Fruit fly (Drosophila melanogaster) whole organism, embryonic: Measurements from ENCODE around the gene ps.

Experiments
- Awh ChIP-seq: fragments of 200-800 bp; sonication (Bioruptor generic); IDR thresholded peaks from 2 replicates; pipeline ENCODE4, ENCODE4 v1.3.6; 2022; ENCODE audit warnings: missing biosample characterization, missing genetic modification characterization
- CG10209 ChIP-seq: fragments of 200-800 bp; sonication (Bioruptor generic); optimal IDR thresholded peaks from 3 replicates; lab custom pipeline; 2017; ENCODE audit warnings: missing biosample characterization, mild to moderate bottlenecking, missing genetic modification characterization, missing genetic modification reagents
- CG11093 ChIP-seq: fragments of 200-800 bp; sonication (Bioruptor generic); IDR thresholded peaks from 3 replicates; pipeline ENCODE4 v1.3.6; 2022; ENCODE audit warnings: missing biosample characterization, missing genetic modification characterization
- CG11247 ChIP-seq: fragments of 200-800 bp; sonication (Bioruptor generic); IDR thresholded peaks from 2 replicates; pipeline ENCODE4 v1.3.6; 2022; ENCODE audit warnings: missing biosample characterization, missing genetic modification characterization
- CG11398 ChIP-seq: fragments of 200-800 bp; sonication (Bioruptor generic); optimal IDR thresholded peaks from 2 replicates; lab custom pipeline; 2016; ENCODE audit warnings: missing biosample characterization, missing genetic modification characterization
- CG11723 ChIP-seq: fragments of 200-800 bp; sonication (Bioruptor generic); optimal IDR thresholded peaks from 2 replicates; lab custom pipeline; 2017; ENCODE audit warnings: missing biosample characterization, mild to moderate bottlenecking, missing genetic modification characterization
- CG12391 ChIP-seq: fragments of 200-800 bp; sonication (Bioruptor generic); optimal IDR thresholded peaks from 3 replicates; lab custom pipeline; 2018; ENCODE audit warnings: missing biosample characterization, mild to moderate bottlenecking, missing genetic modification characterization, moderate library complexity
- CG17186 ChIP-seq: fragments of 200-800 bp; sonication (Bioruptor generic); optimal IDR thresholded peaks from 3 replicates; lab custom pipeline; 2017; ENCODE audit warnings: missing biosample characterization, missing genetic modification reagents, missing genetic modification characterization
- CG17568 ChIP-seq: fragments of 200-800 bp; sonication (Bioruptor generic); optimal IDR thresholded peaks from 2 replicates; lab custom pipeline; 2018; ENCODE audit warnings: missing biosample characterization, mild to moderate bottlenecking, missing genetic modification characterization, moderate library complexity
- CG17912 ChIP-seq: fragments of 200-800 bp; sonication (Bioruptor generic); optimal IDR thresholded peaks from 2 replicates; lab custom pipeline; 2018; ENCODE audit warnings: missing biosample characterization, mild to moderate bottlenecking, missing genetic modification characterization
- CG18599 ChIP-seq: fragments of 200-800 bp; sonication (Bioruptor generic); optimal IDR thresholded peaks from 3 replicates; lab custom pipeline; 2017; ENCODE audit warnings: missing biosample characterization, missing genetic modification characterization, mild to moderate bottlenecking, moderate library complexity, missing genetic modification reagents
- CG3847 ChIP-seq: fragments of 200-800 bp; sonication (Bioruptor generic); IDR thresholded peaks from 2 replicates; pipeline ENCODE4 v1.3.6; 2022; ENCODE audit warnings: missing biosample characterization, missing genetic modification characterization
- CG4854 ChIP-seq: fragments of 200-800 bp; sonication (Bioruptor generic); optimal IDR thresholded peaks from 2 replicates; lab custom pipeline; 2016; ENCODE audit warnings: missing biosample characterization, missing genetic modification characterization, inconsistent platforms
- CG5180 ChIP-seq: fragments of 200-800 bp; sonication (Bioruptor generic); optimal IDR thresholded peaks from 3 replicates; lab custom pipeline; 2017; ENCODE audit warnings: missing biosample characterization, missing genetic modification characterization, mild to moderate bottlenecking, moderate library complexity, missing genetic modification reagents
- CG6254 ChIP-seq: fragments of 200-800 bp; sonication (Bioruptor generic); optimal IDR thresholded peaks from 3 replicates; lab custom pipeline; 2017; ENCODE audit warnings: mild to moderate bottlenecking, missing biosample characterization, missing genetic modification reagents, missing genetic modification characterization
- CG8089 ChIP-seq: fragments of 200-800 bp; sonication (Bioruptor generic); optimal IDR thresholded peaks from 3 replicates; lab custom pipeline; 2016; ENCODE audit warnings: missing biosample characterization, missing genetic modification characterization
- CG8359 ChIP-seq: fragments of 200-800 bp; sonication (Bioruptor generic); optimal IDR thresholded peaks from 2 replicates; lab custom pipeline; 2017; ENCODE audit warnings: missing biosample characterization, mild to moderate bottlenecking, missing genetic modification characterization, borderline replicate concordance
- HLH54F ChIP-seq: fragments of 200-800 bp; sonication (Bioruptor generic); optimal IDR thresholded peaks from 3 replicates; lab custom pipeline; 2016; ENCODE audit warnings: missing biosample characterization, missing genetic modification characterization
- Myb ChIP-seq: fragments of 200-800 bp; sonication (Bioruptor generic); optimal IDR thresholded peaks from 2 replicates; lab custom pipeline; 2016; ENCODE audit warnings: missing biosample characterization, missing genetic modification characterization
- NFAT ChIP-seq: fragments of 200-800 bp; sonication (Bioruptor generic); IDR thresholded peaks from 2 replicates; pipeline ENCODE4 v1.3.6; 2022; ENCODE audit warnings: missing biosample characterization, missing genetic modification characterization
- NK7.1 ChIP-seq: fragments of 200-800 bp; sonication (Bioruptor generic); optimal IDR thresholded peaks from 3 replicates; lab custom pipeline; 2016; ENCODE audit warnings: missing biosample characterization, missing genetic modification characterization
- Scr ChIP-seq: fragments of 200-800 bp; sonication (Bioruptor generic); IDR thresholded peaks from 2 replicates; pipeline ENCODE4 v1.3.6; 2022; ENCODE audit warnings: missing biosample characterization, missing genetic modification characterization; ENCODE audit not compliant: partially characterized antibody
- Sin3A ChIP-seq: fragments of >200 bp; optimal IDR thresholded peaks from 2 replicates; lab custom pipeline; 2018
- Trl ChIP-seq, 3 experiments: fragments of >200 bp in 2 of 3; fragments of 200-800 bp in 1 of 3; sonication (Bioruptor generic) in 1 of 3; optimal IDR thresholded peaks; 2 replicates in 1 of 3; 3 replicates in 2 of 3; lab custom pipeline; 2016 to 2017; ENCODE audit warnings: missing biosample characterization in 1 of 3, missing genetic modification characterization in 1 of 3
- Usf ChIP-seq: fragments of 200-800 bp; sonication (Bioruptor generic); optimal IDR thresholded peaks from 2 replicates; lab custom pipeline; 2017; ENCODE audit warnings: missing genotype, missing biosample characterization, missing genetic modification characterization
- ac ChIP-seq: fragments of 200-800 bp; sonication (Bioruptor generic); optimal IDR thresholded peaks from 3 replicates; lab custom pipeline; 2017; ENCODE audit warnings: missing biosample characterization, mild to moderate bottlenecking, missing genetic modification characterization
- ase ChIP-seq: fragments of 200-800 bp; sonication (Bioruptor generic); IDR thresholded peaks from 3 replicates; pipeline ENCODE4 v1.3.6; 2022; ENCODE audit warnings: missing biosample characterization, missing genetic modification characterization
- ash1 ChIP-seq: fragments of 200-800 bp; sonication (Bioruptor generic); optimal IDR thresholded peaks from 2 replicates; lab custom pipeline; 2018; ENCODE audit warnings: missing biosample characterization, mild to moderate bottlenecking, missing genetic modification characterization
- bigmax ChIP-seq: fragments of 200-800 bp; sonication (Bioruptor generic); optimal IDR thresholded peaks from 2 replicates; lab custom pipeline; 2018; ENCODE audit warnings: missing biosample characterization, mild to moderate bottlenecking, missing genetic modification characterization
- bowl ChIP-seq: fragments of 200-800 bp; sonication (Bioruptor generic); IDR thresholded peaks from 2 replicates; pipeline ENCODE4 v1.3.6; 2022; ENCODE audit warnings: missing biosample characterization, missing genetic modification characterization
- cad ChIP-seq: fragments of >200 bp; optimal IDR thresholded peaks from 2 replicates; lab custom pipeline; 2017; ENCODE audit warnings: missing biosample characterization, missing genetic modification characterization
- chif ChIP-seq, 2 experiments: fragments of 200-800 bp; sonication (Bioruptor generic); optimal IDR thresholded peaks; 3 replicates each; lab custom pipeline; 2016; ENCODE audit warnings: missing biosample characterization in 2 of 2, missing genetic modification characterization in 2 of 2
- chinmo ChIP-seq: fragments of 200-800 bp; sonication (Bioruptor generic); IDR thresholded peaks from 4 replicates; pipeline ENCODE4 v1.3.6; 2022; ENCODE audit warnings: missing biosample characterization, missing genetic modification characterization; ENCODE audit not compliant: partially characterized antibody
- crol ChIP-seq: fragments of 200-800 bp; sonication (Bioruptor generic); IDR thresholded peaks from 2 replicates; pipeline ENCODE4 v1.3.6; 2022; ENCODE audit warnings: missing biosample characterization, missing genetic modification characterization
- dmrt99B ChIP-seq: fragments of 200-800 bp; sonication (Bioruptor generic); optimal IDR thresholded peaks from 2 replicates; lab custom pipeline; 2018; ENCODE audit warnings: missing biosample characterization, mild to moderate bottlenecking, missing genetic modification characterization, moderate library complexity
- dysf ChIP-seq: fragments of 200-800 bp; sonication (Bioruptor generic); IDR thresholded peaks from 3 replicates; pipeline ENCODE4 v1.3.6; 2022; ENCODE audit warnings: missing biosample characterization, missing genetic modification characterization
- esg ChIP-seq: fragments of 200-800 bp; sonication (Bioruptor generic); conservative IDR thresholded peaks from 2 replicates; pipeline ENCODE4 v1.3.6; 2022; ENCODE audit warnings: missing biosample characterization, missing genetic modification characterization
- her ChIP-seq: fragments of 200-800 bp; sonication (Bioruptor generic); optimal IDR thresholded peaks from 2 replicates; lab custom pipeline; 2016; ENCODE audit warnings: missing biosample characterization, missing genetic modification characterization
- hkb ChIP-seq, 2 experiments: fragments of 200-800 bp in 1 of 2; fragments of >200 bp in 1 of 2; sonication (Bioruptor generic) in 1 of 2; IDR thresholded peaks in 1 of 2; optimal IDR thresholded peaks in 1 of 2; 2 replicates each; pipeline versions ENCODE4 v1.3.6 to Lab custom; 2017 to 2022; ENCODE audit warnings: missing biosample characterization in 1 of 2, missing genetic modification characterization in 1 of 2
- lola ChIP-seq, 3 experiments: fragments of >200 bp in 2 of 3; fragments of 200-800 bp in 1 of 3; sonication (Bioruptor generic) in 1 of 3; optimal IDR thresholded peaks; 2 replicates each; lab custom pipeline; 2017 to 2019; ENCODE audit warnings: missing biosample characterization in 3 of 3, missing genetic modification characterization in 3 of 3, mild to moderate bottlenecking in 1 of 3, moderate library complexity in 1 of 3
- mirr ChIP-seq: fragments of 200-800 bp; sonication (Bioruptor generic); optimal IDR thresholded peaks from 3 replicates; lab custom pipeline; 2018; ENCODE audit warnings: missing biosample characterization, mild to moderate bottlenecking, missing genetic modification characterization
- nau ChIP-seq: fragments of 200-800 bp; sonication (Bioruptor generic); optimal IDR thresholded peaks from 3 replicates; lab custom pipeline; 2017; ENCODE audit warnings: missing biosample characterization, mild to moderate bottlenecking, missing genetic modification characterization, missing genetic modification reagents
- oc ChIP-seq: fragments of 200-800 bp; sonication (Bioruptor generic); optimal IDR thresholded peaks from 2 replicates; lab custom pipeline; 2018; ENCODE audit warnings: missing biosample characterization, mild to moderate bottlenecking, missing genetic modification characterization, moderate library complexity
- rib ChIP-seq: fragments of 200-800 bp; sonication (Bioruptor generic); IDR thresholded peaks from 2 replicates; pipeline ENCODE4 v1.3.6; 2022; ENCODE audit warnings: missing biosample characterization, missing genetic modification characterization
- run ChIP-seq: fragments of 200-800 bp; sonication (Bioruptor generic); optimal IDR thresholded peaks from 3 replicates; lab custom pipeline; 2018; ENCODE audit warnings: missing biosample characterization, mild to moderate bottlenecking, missing genetic modification characterization
- sima ChIP-seq: fragments of 200-800 bp; sonication (Bioruptor generic); optimal IDR thresholded peaks from 2 replicates; lab custom pipeline; 2016; ENCODE audit warnings: missing biosample characterization, missing genetic modification characterization
- ssp ChIP-seq: fragments of 200-800 bp; sonication (Bioruptor generic); IDR thresholded peaks from 2 replicates; pipeline ENCODE4 v1.3.6; 2022; ENCODE audit warnings: missing biosample characterization, missing genetic modification characterization
- trem ChIP-seq: fragments of 200-800 bp; optimal IDR thresholded peaks from 3 replicates; lab custom pipeline; 2019; ENCODE audit warnings: missing biosample characterization, mild to moderate bottlenecking, missing genetic modification characterization, moderate library complexity
- zen2 ChIP-seq: fragments of 200-800 bp; sonication (Bioruptor generic); IDR thresholded peaks from 3 replicates; pipeline ENCODE4 v1.3.6; 2022; ENCODE audit warnings: missing biosample characterization, missing genetic modification characterization; ENCODE audit not compliant: partially characterized antibody

The ps gene

DNA sequence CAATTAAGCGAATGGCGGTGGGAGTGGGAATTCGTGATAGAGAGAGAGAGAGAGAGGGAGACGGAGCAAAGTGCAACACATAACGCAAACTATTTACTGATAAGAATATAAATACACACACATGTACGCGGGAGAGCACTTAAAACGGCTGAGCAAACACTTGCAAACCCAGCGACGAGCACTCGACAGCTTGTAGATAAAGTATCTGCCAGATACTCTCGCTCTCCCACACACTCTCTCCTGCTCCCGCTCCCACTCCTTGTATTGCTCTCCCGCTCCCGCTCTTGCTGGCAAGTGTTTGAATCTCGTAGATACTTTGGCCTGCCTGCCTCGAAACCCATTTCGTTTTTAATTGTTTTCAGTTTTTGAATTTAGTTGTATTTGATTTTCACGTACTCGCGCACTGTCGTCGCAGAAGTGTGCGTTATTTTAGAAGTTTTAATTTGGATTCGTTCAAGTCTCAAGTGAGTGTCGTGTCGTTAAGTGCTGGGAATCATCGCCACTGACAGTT, 10.5 kb downstream of the ps start (continued):
- TF ChIP-seq trem (tag; lab: Kevin White, UChicago) = no peak
- TF ChIP-seq NFAT (GFP tag; lab: Robert Waterston, UW) = no peak
- TF ChIP-seq run (tag; lab: Kevin White, UChicago) = no peak
- peak; percentile 24 for TF ChIP-seq CG8359 (GFP tag; lab: Kevin White, UChicago)
- TF ChIP-seq dmrt99B = peak; percentile 29
- no peak for TF ChIP-seq chif (GFP tag; optimal IDR thresholded peaks at IDR 0.05; lab: Kevin White, UChicago)
- TF ChIP-seq lola (GFP tag; optimal IDR thresholded peaks at IDR 0.05; lab: Kevin White, UChicago) = no peak
- no peak for TF ChIP-seq CG11398 (GFP tag; lab: Kevin White, UChicago)
- TF ChIP-seq crol = peak; percentile 71
- no peak for TF ChIP-seq CG11247
- TF ChIP-seq hkb (optimal IDR thresholded peaks at IDR 0.05; lab: Kevin White, UChicago) = no peak
- peak; percentile 62 for TF ChIP-seq hkb (GFP tag; IDR thresholded peaks at IDR 0.05; lab: Robert Waterston, UW)
- TF ChIP-seq CG4854 = no peak
- peak; percentile 43 for TF ChIP-seq CG11723 (GFP tag; lab: Kevin White, UChicago)
- TF ChIP-seq CG3847 (GFP tag; lab: Robert Waterston, UW) = no peak
- no peak for TF ChIP-seq dysf (GFP tag; lab: Robert Waterston, UW)
- no peak for TF ChIP-seq CG11093 (GFP tag; lab: Robert Waterston, UW)
- peak; percentile 4 for TF ChIP-seq CG8089
- peak; percentile 8 for TF ChIP-seq ac
- peak; percentile 75 for TF ChIP-seq nau (GFP tag; lab: Kevin White, UChicago)
- peak; percentile 47 for TF ChIP-seq zen2 (GFP tag; lab: Robert Waterston, UW)
- TF ChIP-seq CG10209 (GFP tag; lab: Kevin White, UChicago) = peak; percentile 14
- peak; percentile 2 for TF ChIP-seq cad (GFP tag; lab: Kevin White, UChicago)
- TF ChIP-seq Myb (GFP tag; lab: Kevin White, UChicago) = no peak
- peak; percentile 98 for TF ChIP-seq chinmo (GFP tag; lab: Robert Waterston, UW)
- TF ChIP-seq mirr (GFP tag; lab: Kevin White, UChicago) = peak; percentile 89
- TF ChIP-seq CG18599 = peak; percentile 60
- no peak for TF ChIP-seq ssp
- peak; percentile 34 for TF ChIP-seq her
- peak; percentile 37 for TF ChIP-seq oc
- peak; percentile 59 for TF ChIP-seq CG6254 (GFP tag; lab: Kevin White, UChicago)
- no peak for TF ChIP-seq ase (GFP tag; lab: Robert Waterston, UW)
- peak; percentile 6 for TF ChIP-seq CG5180 (GFP tag; lab: Kevin White, UChicago)
- no peak for TF ChIP-seq CG12391 (tag; lab: Kevin White, UChicago)
- TF ChIP-seq ash1 (GFP tag; lab: Kevin White, UChicago) = no peak
- TF ChIP-seq Awh (GFP tag; lab: Robert Waterston, UW) = 0 out of 2 replicates have a peak, but pooled peaks have one; percentile 18
- peak; percentile 47; the same call in 1 of the 2 replicates for TF ChIP-seq bowl (GFP tag; lab: Robert Waterston, UW)
- peak; percentile 99 to 100 for TF ChIP-seq Trl (optimal IDR thresholded peaks at IDR 0.05; lab: Kevin White, UChicago)
- peak; percentile 62 for TF ChIP-seq Trl (GFP tag; optimal IDR thresholded peaks at IDR 0.05; lab: Kevin White, UChicago)
- TF ChIP-seq sima (GFP tag; lab: Kevin White, UChicago) = no peak
- no peak for TF ChIP-seq Sin3A (lab: Kevin White, UChicago)
- peak; percentile 18 for TF ChIP-seq CG17912 (GFP tag; lab: Kevin White, UChicago)
- TF ChIP-seq CG17186 (GFP tag; lab: Kevin White, UChicago) = no peak
- TF ChIP-seq Scr = peak; percentile 41; the same call in 1 of the 2 replicates
- TF ChIP-seq Usf (GFP tag; lab: Kevin White, UChicago) = no peak
- TF ChIP-seq CG17568 (GFP tag; lab: Kevin White, UChicago) = peak; percentile 70
- no peak for TF ChIP-seq HLH54F (GFP tag; lab: Kevin White, UChicago)
- TF ChIP-seq esg = no peak
- peak; percentile 81 for TF ChIP-seq rib (GFP tag; lab: Robert Waterston, UW)
- no peak for TF ChIP-seq bigmax (GFP tag; lab: Kevin White, UChicago)
- no peak for TF ChIP-seq NK7.1 (GFP tag; lab: Kevin White, UChicago)
